Worm (Caenorhabditis elegans): ENCODE measurements around the gene pssy-1.

DNA sequence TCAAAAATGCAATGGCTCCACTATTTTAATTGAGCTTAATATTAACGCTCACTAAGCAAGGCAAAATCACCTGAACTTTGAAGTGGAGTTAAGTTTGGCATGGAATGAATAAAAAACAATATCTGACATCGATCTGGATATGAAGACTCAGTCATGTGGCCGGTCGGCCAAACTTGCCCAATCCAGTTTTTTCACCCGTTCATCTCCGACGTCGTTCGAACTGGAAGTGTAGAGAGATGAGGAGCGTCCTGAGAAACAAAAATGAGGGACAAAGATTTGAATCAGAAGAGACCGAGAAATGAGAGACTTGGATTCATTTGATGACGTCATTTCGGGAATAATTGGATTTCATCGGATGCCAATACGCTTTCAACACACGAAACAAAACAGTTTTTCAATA, 27.3 kb upstream of the pssy-1 start:
- no peak for TF ChIP-seq unc-39 (tag; optimal IDR thresholded peaks at IDR 0.05)
- TF ChIP-seq ham-2 (GFP tag; optimal IDR thresholded peaks at IDR 0.05) = no peak
- TF ChIP-seq nhr-28 (tag; optimal IDR thresholded peaks at IDR 0.05) = no peak
- TF ChIP-seq lsy-2 (tag; optimal IDR thresholded peaks at IDR 0.05) = no peak
- TF ChIP-seq flh-1 (GFP tag; optimal IDR thresholded peaks at IDR 0.05) = no peak
- no peak for TF ChIP-seq snpc-4 (tag; optimal IDR thresholded peaks at IDR 0.05)

All from whole organism, mixed stage, embryonic.